Worm (Caenorhabditis elegans): ENCODE results near the gene F13E9.12.

DNA sequence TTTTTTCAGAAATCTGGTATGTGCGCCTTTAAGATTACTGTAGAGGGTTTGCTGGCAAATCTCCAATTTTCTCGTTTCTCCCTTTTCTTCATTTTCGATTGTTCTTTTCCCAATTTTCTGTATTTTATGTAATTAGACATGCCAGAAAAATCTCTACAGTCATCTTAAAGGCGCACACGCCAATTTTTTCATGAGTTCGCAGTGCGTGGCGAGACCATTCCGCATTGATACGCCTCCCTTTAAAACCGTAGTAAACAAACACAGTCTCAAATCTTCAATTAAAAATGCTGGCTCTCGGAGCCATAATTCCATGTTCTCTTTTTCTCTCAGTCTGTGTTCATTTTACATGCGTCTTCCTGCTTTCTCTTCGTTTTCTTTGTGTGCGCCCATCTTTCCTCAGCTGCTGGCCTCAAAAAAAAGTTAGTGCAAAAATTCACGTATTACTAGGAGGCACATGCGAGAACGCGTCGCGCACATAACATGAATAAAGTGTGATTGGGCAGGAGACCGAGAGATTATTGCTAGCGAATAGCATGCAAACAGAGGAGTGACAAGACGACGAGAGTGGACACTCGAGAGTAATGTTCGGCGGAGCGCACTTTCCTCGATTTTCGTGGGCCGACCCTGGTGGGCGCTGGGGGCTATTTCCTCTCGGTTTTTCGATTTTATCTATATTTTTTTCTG, 44.6 kb upstream of the F13E9.12 start:
- peak; percentile 74 for TF ChIP-seq ama-1 (optimal IDR thresholded peaks at IDR 0.05)
- TF ChIP-seq sem-4 (tag; optimal IDR thresholded peaks at IDR 0.05), result peak; percentile 58
- peak; percentile 58 for TF ChIP-seq fos-1 (tag; optimal IDR thresholded peaks at IDR 0.05)
- no peak for TF ChIP-seq nhr-237 (tag; optimal IDR thresholded peaks at IDR 0.05)
- no peak for TF ChIP-seq R02D3.7 (tag; optimal IDR thresholded peaks at IDR 0.05)
- no peak for TF ChIP-seq aly-2 (tag; optimal IDR thresholded peaks at IDR 0.05)
- no peak for TF ChIP-seq nhr-77 (tag; optimal IDR thresholded peaks at IDR 0.05)
- TF ChIP-seq lsy-2 (tag; optimal IDR thresholded peaks at IDR 0.05), result peak; percentile 40 to 80
- peak; percentile 87 for TF ChIP-seq lin-11 (tag; optimal IDR thresholded peaks at IDR 0.05)
- peak; percentile 84 for TF ChIP-seq mab-5 (tag; optimal IDR thresholded peaks at IDR 0.05)
- peak; percentile 19 for TF ChIP-seq ceh-82 (tag; optimal IDR thresholded peaks at IDR 0.05)
- TF ChIP-seq blmp-1 (tag; optimal IDR thresholded peaks at IDR 0.05; ENCODE audit: insufficient read depth), result peak; percentile 40
